Fruit fly (Drosophila melanogaster) whole organism, prepupa: Measurements from ENCODE around the gene GramD1B.

Source experiments
- CG10631 ChIP-seq: fragments of 200-800 bp; sonication (Bioruptor generic); optimal IDR thresholded peaks from 2 replicates; lab custom pipeline; 2016; ENCODE audit warnings: missing biosample characterization, missing genetic modification characterization
- CG10669 ChIP-seq: fragments of 200-800 bp; sonication (Bioruptor generic); optimal IDR thresholded peaks from 3 replicates; lab custom pipeline; 2018; ENCODE audit warnings: missing biosample characterization, mild to moderate bottlenecking, missing genetic modification characterization, moderate library complexity
- CG11294 ChIP-seq: fragments of 200-800 bp; sonication (Bioruptor generic); IDR thresholded peaks from 2 replicates; pipeline ENCODE4 v1.3.6; 2022; ENCODE audit warnings: missing biosample characterization, missing genetic modification characterization
- CG11762 ChIP-seq: fragments of 200-800 bp; sonication (Bioruptor generic); optimal IDR thresholded peaks from 3 replicates; lab custom pipeline; 2016; ENCODE audit warnings: missing biosample characterization, missing genetic modification characterization; ENCODE audit not compliant: insufficient read depth
- CG15336 ChIP-seq: fragments of 200-800 bp; sonication (Bioruptor generic); IDR thresholded peaks from 2 replicates; pipeline ENCODE4 v1.3.6; 2022; ENCODE audit warnings: missing biosample characterization, missing genetic modification characterization
- CG16779 ChIP-seq: fragments of 200-800 bp; sonication (Bioruptor generic); optimal IDR thresholded peaks from 3 replicates; lab custom pipeline; 2017; ENCODE audit warnings: missing biosample characterization, mild to moderate bottlenecking, missing genetic modification characterization
- CG3032 ChIP-seq: fragments of 200-800 bp; optimal IDR thresholded peaks from 2 replicates; lab custom pipeline; 2019; ENCODE audit warnings: missing biosample characterization, mild to moderate bottlenecking, missing genetic modification characterization, moderate library complexity
- CG31627 ChIP-seq: fragments of 200-800 bp; sonication (Bioruptor generic); optimal IDR thresholded peaks from 3 replicates; lab custom pipeline; 2016; ENCODE audit warnings: missing biosample characterization, missing genetic modification characterization
- CG3919 ChIP-seq: fragments of 200-800 bp; sonication (Bioruptor generic); optimal IDR thresholded peaks from 3 replicates; lab custom pipeline; 2016; ENCODE audit warnings: missing biosample characterization, missing genetic modification characterization
- CG4318 ChIP-seq: fragments of 200-800 bp; sonication (Bioruptor generic); optimal IDR thresholded peaks from 3 replicates; lab custom pipeline; 2017; ENCODE audit warnings: missing biosample characterization, mild to moderate bottlenecking, missing genetic modification characterization
- CG6163 ChIP-seq: fragments of 200-800 bp; sonication (Bioruptor generic); IDR thresholded peaks from 3 replicates; pipeline ENCODE4 v1.3.6; 2022; ENCODE audit warnings: missing biosample characterization, missing genetic modification characterization
- CG6276 ChIP-seq: fragments of 200-800 bp; sonication (Bioruptor generic); optimal IDR thresholded peaks from 2 replicates; lab custom pipeline; 2017; ENCODE audit warnings: missing biosample characterization, mild to moderate bottlenecking, missing genetic modification characterization
- CG6792 ChIP-seq: fragments of 200-800 bp; sonication (Bioruptor generic); optimal IDR thresholded peaks from 3 replicates; lab custom pipeline; 2016; ENCODE audit warnings: missing biosample characterization, missing genetic modification characterization
- CG6808 ChIP-seq: fragments of 200-800 bp; sonication (Bioruptor generic); optimal IDR thresholded peaks from 3 replicates; lab custom pipeline; 2017; ENCODE audit warnings: missing biosample characterization, missing genetic modification characterization, mild to moderate bottlenecking, moderate library complexity, missing genetic modification reagents
- CG6854 ChIP-seq: fragments of 200-800 bp; sonication (Bioruptor generic); optimal IDR thresholded peaks from 2 replicates; lab custom pipeline; 2017; ENCODE audit warnings: missing biosample characterization, mild to moderate bottlenecking, missing genetic modification characterization
- Eip75B ChIP-seq: fragments of 200-800 bp; sonication (Bioruptor generic); optimal IDR thresholded peaks from 3 replicates; lab custom pipeline; 2016; ENCODE audit warnings: missing biosample characterization, missing genetic modification characterization
- Eip78C ChIP-seq: fragments of 200-800 bp; sonication (Bioruptor generic); peaks from one replicate; lab custom pipeline; 2016; ENCODE audit warnings: missing biosample characterization, missing genetic modification characterization
- Eip93F ChIP-seq: fragments of 200-800 bp; sonication (Bioruptor generic); optimal IDR thresholded peaks from 2 replicates; lab custom pipeline; 2016; ENCODE audit warnings: missing biosample characterization, mild to moderate bottlenecking, missing genetic modification characterization
- Ets21C ChIP-seq: fragments of 200-800 bp; sonication (Bioruptor generic); optimal IDR thresholded peaks from 3 replicates; lab custom pipeline; 2016; ENCODE audit warnings: missing biosample characterization, missing genetic modification characterization
- Gug ChIP-seq: fragments of 200-800 bp; sonication (Bioruptor generic); IDR thresholded peaks from 2 replicates; pipeline ENCODE4 v1.3.6; 2022; ENCODE audit warnings: missing biosample characterization, missing genetic modification characterization
- Hr4 ChIP-seq: fragments of 200-800 bp; sonication (Bioruptor generic); optimal IDR thresholded peaks from 3 replicates; lab custom pipeline; 2016; ENCODE audit warnings: missing biosample characterization, missing genetic modification characterization
- OdsH ChIP-seq: fragments of 200-800 bp; sonication (Bioruptor generic); optimal IDR thresholded peaks from 3 replicates; lab custom pipeline; 2016; ENCODE audit warnings: missing biosample characterization, missing genetic modification characterization
- Smox ChIP-seq: fragments of 200-800 bp; sonication (Bioruptor generic); optimal IDR thresholded peaks from 3 replicates; lab custom pipeline; 2016; ENCODE audit warnings: missing biosample characterization, missing genetic modification characterization
- Sox14 ChIP-seq: fragments of 200-800 bp; sonication (Bioruptor generic); optimal IDR thresholded peaks from 3 replicates; lab custom pipeline; 2016; ENCODE audit warnings: missing biosample characterization, missing genetic modification characterization
- Sox15 ChIP-seq: fragments of 200-800 bp; sonication (Bioruptor generic); optimal IDR thresholded peaks from 3 replicates; lab custom pipeline; 2016; ENCODE audit warnings: missing biosample characterization, missing genetic modification characterization
- achi ChIP-seq: fragments of 200-800 bp; sonication (Bioruptor generic); optimal IDR thresholded peaks from 3 replicates; lab custom pipeline; 2016; ENCODE audit warnings: missing biosample characterization, missing genetic modification characterization
- acj6 ChIP-seq: fragments of 200-800 bp; sonication (Bioruptor generic); optimal IDR thresholded peaks from 3 replicates; lab custom pipeline; 2016; ENCODE audit warnings: missing biosample characterization, missing genetic modification characterization
- cyc ChIP-seq: fragments of 200-800 bp; sonication (Bioruptor generic); optimal IDR thresholded peaks from 3 replicates; lab custom pipeline; 2016; ENCODE audit warnings: missing biosample characterization, missing genetic modification characterization
- dac ChIP-seq: fragments of 200-800 bp; sonication (Bioruptor generic); optimal IDR thresholded peaks from 2 replicates; lab custom pipeline; 2017; ENCODE audit warnings: missing biosample characterization, mild to moderate bottlenecking, missing genetic modification characterization
- dsx ChIP-seq: fragments of 200-800 bp; optimal IDR thresholded peaks from 3 replicates; lab custom pipeline; 2019; ENCODE audit warnings: missing biosample characterization, mild to moderate bottlenecking, missing genetic modification characterization, moderate library complexity; ENCODE audit not compliant: poor library complexity, severe bottlenecking
- eg ChIP-seq: fragments of 200-800 bp; sonication (Bioruptor generic); IDR thresholded peaks from 3 replicates; pipeline ENCODE4 v1.3.6; 2022; ENCODE audit warnings: missing biosample characterization, missing genetic modification characterization
- esn ChIP-seq: fragments of 200-800 bp; sonication (Bioruptor generic); optimal IDR thresholded peaks from 2 replicates; lab custom pipeline; 2016; ENCODE audit warnings: missing biosample characterization, mild to moderate bottlenecking, missing genetic modification characterization, moderate library complexity
- fd59A ChIP-seq: fragments of 200-800 bp; sonication (Bioruptor generic); optimal IDR thresholded peaks from 2 replicates; lab custom pipeline; 2017; ENCODE audit warnings: missing biosample characterization, mild to moderate bottlenecking, missing genetic modification characterization, missing genetic modification reagents
- fd85E ChIP-seq: fragments of 200-800 bp; sonication (Bioruptor generic); optimal IDR thresholded peaks from 3 replicates; lab custom pipeline; 2016; ENCODE audit warnings: missing biosample characterization, missing genetic modification characterization
- fkh ChIP-seq: fragments of 200-800 bp; sonication (Bioruptor generic); optimal IDR thresholded peaks from 3 replicates; lab custom pipeline; 2017; ENCODE audit warnings: missing biosample characterization, mild to moderate bottlenecking, missing genetic modification characterization, moderate library complexity
- lz ChIP-seq: fragments of 200-800 bp; sonication (Bioruptor generic); optimal IDR thresholded peaks from 3 replicates; lab custom pipeline; 2016; ENCODE audit warnings: missing biosample characterization, missing genetic modification characterization
- net ChIP-seq: fragments of 200-800 bp; sonication (Bioruptor generic); optimal IDR thresholded peaks from 3 replicates; lab custom pipeline; 2016; ENCODE audit warnings: missing biosample characterization, missing genetic modification characterization
- pdm3 ChIP-seq: fragments of 200-800 bp; sonication (Bioruptor generic); optimal IDR thresholded peaks from 3 replicates; lab custom pipeline; 2016; ENCODE audit warnings: missing biosample characterization, missing genetic modification characterization
- spab ChIP-seq: fragments of 200-800 bp; sonication (Bioruptor generic); optimal IDR thresholded peaks from 2 replicates; lab custom pipeline; 2017; ENCODE audit warnings: missing biosample characterization, mild to moderate bottlenecking, missing genetic modification characterization, missing genetic modification reagents
- svp ChIP-seq: fragments of 200-800 bp; sonication (Bioruptor generic); peaks from one replicate; lab custom pipeline; 2016; ENCODE audit warnings: missing biosample characterization, missing genetic modification characterization
- vri ChIP-seq: fragments of 200-800 bp; sonication (Bioruptor generic); optimal IDR thresholded peaks from 3 replicates; lab custom pipeline; 2016; ENCODE audit warnings: missing biosample characterization, mild to moderate bottlenecking, missing genetic modification characterization

GramD1B gene

DNA sequence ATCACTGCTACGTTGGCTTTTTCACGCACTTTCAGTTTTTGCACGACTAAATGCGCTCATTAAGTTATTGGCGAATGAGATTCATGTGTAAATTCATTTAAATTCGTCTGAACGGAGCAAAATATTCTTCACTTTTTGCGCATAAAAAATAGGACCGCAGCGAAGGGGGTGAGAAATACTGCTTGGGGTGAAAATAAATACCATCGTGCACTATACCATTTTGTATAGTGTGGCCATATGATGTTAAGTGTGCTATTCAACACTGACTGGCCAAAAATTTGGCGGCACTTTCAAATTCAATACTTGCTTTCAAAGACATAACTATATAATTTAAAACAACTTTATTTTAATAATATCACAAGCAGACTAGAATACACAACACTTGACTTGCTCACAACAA is at the start of gene GramD1B:
GramD1B (minus strand) TSS at position 131 of the 400 bp plus-strand sequence.
- TF ChIP-seq CG31627: no peak
- no peak for TF ChIP-seq OdsH
- peak; percentile 14; the same call in 1 of the 2 replicates for TF ChIP-seq CG15336 (GFP tag; lab: Robert Waterston, UW)
- TF ChIP-seq CG6854 (GFP tag; lab: Kevin White, UChicago): peak; percentile 27
- no peak for TF ChIP-seq Ets21C
- TF ChIP-seq CG16779 (tag; lab: Kevin White, UChicago): no peak
- peak; percentile 37 for TF ChIP-seq svp (GFP tag; lab: Kevin White, UChicago)
- peak; percentile 10 for TF ChIP-seq cyc (GFP tag; lab: Kevin White, UChicago)
- peak; percentile 63 for TF ChIP-seq Eip78C (GFP tag; lab: Kevin White, UChicago)
- no peak for TF ChIP-seq fd85E (GFP tag; lab: Kevin White, UChicago)
- TF ChIP-seq esn (GFP tag; lab: Kevin White, UChicago): peak; percentile 26
- peak; percentile 6 for TF ChIP-seq fkh (GFP tag; lab: Kevin White, UChicago)
- TF ChIP-seq Sox14 (GFP tag; lab: Kevin White, UChicago): peak; percentile 40
- TF ChIP-seq achi: no peak
- peak; percentile 9 for TF ChIP-seq lz
- TF ChIP-seq net (GFP tag; lab: Kevin White, UChicago): no peak
- TF ChIP-seq dac (GFP tag; lab: Kevin White, UChicago): no peak
- TF ChIP-seq vri (GFP tag; lab: Kevin White, UChicago): no peak
- TF ChIP-seq Gug (GFP tag; lab: Robert Waterston, UW): no peak
- no peak for TF ChIP-seq fd59A (GFP tag; lab: Kevin White, UChicago)
- TF ChIP-seq CG11762 (GFP tag; lab: Kevin White, UChicago): no peak
- TF ChIP-seq Eip93F: peak; percentile 11
- TF ChIP-seq pdm3: peak; percentile 13

DNA sequence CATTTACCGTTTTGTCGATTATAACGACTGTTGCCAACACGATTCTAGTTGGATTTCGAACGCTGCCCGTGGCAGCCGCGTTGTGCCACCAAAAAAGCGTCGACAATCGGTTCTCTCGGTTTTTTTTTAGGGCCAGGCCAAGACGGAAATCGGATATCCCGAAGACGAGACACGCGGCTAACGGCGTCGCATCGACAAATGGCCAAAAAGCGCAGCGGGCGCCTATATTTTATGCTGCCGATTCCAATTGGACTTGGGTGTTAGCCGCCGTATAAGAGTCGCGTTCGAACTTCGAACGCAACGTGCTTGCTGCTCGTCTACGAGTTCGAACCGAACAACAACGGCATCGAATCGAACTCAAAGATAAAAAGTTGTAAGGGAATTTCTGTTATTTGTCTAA is 49.6 kb upstream of the GramD1B start:
- TF ChIP-seq CG6163 (peak; percentile 6; the same call in 1 of the 3 replicates), Sox14 (GFP tag; lab: Kevin White, UChicago) (no peak), OdsH (no peak), CG11294 (GFP tag; lab: Robert Waterston, UW) (no peak), CG6792 (GFP tag; lab: Kevin White, UChicago) (no peak), vri (GFP tag; lab: Kevin White, UChicago) (no peak), CG3032 (tag; lab: Kevin White, UChicago) (no peak), eg (GFP tag; lab: Robert Waterston, UW) (peak; percentile 13; the same call in 1 of the 3 replicates), fkh (GFP tag; lab: Kevin White, UChicago) (no peak), CG15336 (GFP tag; lab: Robert Waterston, UW) (0 out of 2 replicates have a peak, but pooled peaks have one; percentile 9), Smox (GFP tag; lab: Kevin White, UChicago) (no peak), Eip78C (GFP tag; lab: Kevin White, UChicago) (peak; percentile 50), spab (no peak), Eip93F (no peak), CG6276 (GFP tag; lab: Kevin White, UChicago) (no peak), CG6808 (GFP tag; lab: Kevin White, UChicago) (no peak), CG4318 (GFP tag; lab: Kevin White, UChicago) (no peak), Sox15 (GFP tag; lab: Kevin White, UChicago) (no peak), CG3919 (GFP tag; lab: Kevin White, UChicago) (peak; percentile 10)

DNA sequence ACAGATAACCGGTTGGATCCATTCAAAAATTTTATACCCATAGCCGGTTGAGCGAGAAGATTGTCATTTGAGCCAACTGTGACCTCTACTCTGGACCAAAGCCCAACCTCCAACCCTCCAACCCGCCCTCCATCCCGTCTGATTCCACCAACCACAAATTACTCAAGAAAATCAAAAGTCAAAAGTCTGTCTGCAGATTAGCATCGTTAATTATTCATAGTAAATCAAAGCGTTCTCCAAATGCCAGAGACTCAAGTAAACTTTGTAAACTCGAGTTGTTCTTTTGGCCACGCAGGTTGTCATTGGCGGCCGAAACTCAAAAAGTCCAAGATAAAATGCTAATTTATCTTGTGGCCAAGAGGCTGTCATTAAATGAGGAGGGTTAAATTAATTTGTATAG is 44.4 kb upstream of the GramD1B start:
- TF ChIP-seq svp (GFP tag; lab: Kevin White, UChicago) (peak; percentile 4), OdsH (no peak)
- TF ChIP-seq, all 60 proteins: peak for 1

DNA sequence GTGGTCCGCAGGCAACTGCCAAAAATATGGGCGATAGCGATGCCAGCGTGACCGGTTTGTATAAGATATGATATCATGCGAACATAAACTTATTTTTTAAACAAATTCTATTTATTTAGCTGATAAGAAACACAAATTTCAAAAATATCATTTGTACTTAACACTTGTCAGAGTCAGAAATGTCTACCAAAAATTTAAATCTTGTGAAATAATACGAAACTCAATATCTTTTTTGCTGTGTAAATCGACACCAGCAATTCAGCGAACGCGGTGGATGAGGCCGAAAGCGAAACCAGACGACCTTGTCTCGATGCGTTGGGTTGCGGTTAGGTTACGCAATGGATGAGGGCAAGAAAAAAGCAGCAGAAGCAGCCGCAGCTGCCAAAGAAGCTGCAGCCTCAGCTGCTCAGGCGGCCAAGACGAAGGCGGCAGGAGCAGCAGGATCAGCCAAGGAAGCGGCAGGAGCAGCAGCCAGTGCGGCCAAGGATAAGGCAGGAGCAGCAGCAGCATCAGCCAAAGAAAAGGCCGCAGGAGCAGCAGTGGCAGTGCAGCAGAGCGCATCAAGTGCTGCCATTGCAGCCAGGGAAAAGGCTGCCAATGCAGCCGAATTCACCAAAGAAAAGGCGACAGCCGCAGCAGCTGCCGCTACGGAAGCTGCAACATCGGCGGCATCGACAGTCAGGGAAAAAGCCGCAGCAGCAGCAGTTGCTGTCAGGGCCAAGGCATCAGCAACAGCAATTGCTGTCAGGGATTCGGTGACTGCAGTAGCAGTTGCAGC is 43.5 kb upstream of the GramD1B start, which contains the start of gene CG31952:
CG31952 (plus strand) TSS at position 167 of the 778 bp plus-strand sequence.
- no peak for TF ChIP-seq CG16779 (tag; lab: Kevin White, UChicago)
- TF ChIP-seq CG6163: peak; percentile 60; the same call in 2 of the 3 replicates
- TF ChIP-seq CG6808 (GFP tag; lab: Kevin White, UChicago): peak; percentile 91
- TF ChIP-seq Eip93F: no peak
- TF ChIP-seq CG10631 (GFP tag; lab: Kevin White, UChicago): no peak
- TF ChIP-seq dsx (GFP tag; lab: Kevin White, UChicago): no peak
- no peak for TF ChIP-seq CG31627
- TF ChIP-seq CG6792 (GFP tag; lab: Kevin White, UChicago): peak; percentile 5
- TF ChIP-seq Sox14 (GFP tag; lab: Kevin White, UChicago): no peak
- no peak for TF ChIP-seq CG11294 (GFP tag; lab: Robert Waterston, UW)
- TF ChIP-seq Eip78C (GFP tag; lab: Kevin White, UChicago): peak; percentile 91
- TF ChIP-seq CG10669 (GFP tag; lab: Kevin White, UChicago): peak; percentile 21
- TF ChIP-seq acj6 (GFP tag; lab: Kevin White, UChicago): peak; percentile 47
- no peak for TF ChIP-seq CG6276 (GFP tag; lab: Kevin White, UChicago)
- TF ChIP-seq Ets21C: no peak
- peak; percentile 39 for TF ChIP-seq achi
- TF ChIP-seq spab: no peak
- no peak for TF ChIP-seq CG6854 (GFP tag; lab: Kevin White, UChicago)
- TF ChIP-seq CG3919 (GFP tag; lab: Kevin White, UChicago): peak; percentile 42
- no peak for TF ChIP-seq fkh (GFP tag; lab: Kevin White, UChicago)
- peak; percentile 49 for TF ChIP-seq svp (GFP tag; lab: Kevin White, UChicago)
- TF ChIP-seq Eip75B (GFP tag; lab: Kevin White, UChicago): peak; percentile 48
- peak; percentile 11 for TF ChIP-seq pdm3
- TF ChIP-seq Hr4 (GFP tag; lab: Kevin White, UChicago): peak; percentile 22
